Worm (Caenorhabditis elegans) whole organism, L2 larva: ENCODE results near the gene cpsf-3.

Source experiments
- C34F6.9 ChIP-seq: fragments of 150-350 bp; optimal IDR thresholded peaks from 2 replicates; lab custom pipeline; 2014; ENCODE audit warnings: missing biosample characterization, missing genetic modification characterization
- F13H6.1 ChIP-seq: sonication (generic microtip); optimal IDR thresholded peaks from 2 replicates; lab custom pipeline; 2016; ENCODE audit warnings: missing genetic modification characterization, missing compliant biosample characterization
- R02D3.7 ChIP-seq: fragments of 150-350 bp; optimal IDR thresholded peaks from 2 replicates; lab custom pipeline; 2014; ENCODE audit warnings: missing biosample characterization, missing genetic modification characterization
- Y55F3AM.14 ChIP-seq: fragments of 200-800 bp; sonication (Bioruptor generic); optimal IDR thresholded peaks from 2 replicates; lab custom pipeline; 2018; ENCODE audit warnings: mild to moderate bottlenecking, missing genetic modification characterization, missing compliant biosample characterization
- alr-1 ChIP-seq: fragments of 150-350 bp; optimal IDR thresholded peaks from 2 replicates; lab custom pipeline; 2014; ENCODE audit warnings: missing biosample characterization, missing genetic modification characterization
- aly-2 ChIP-seq: fragments of 150-350 bp; optimal IDR thresholded peaks from 2 replicates; lab custom pipeline; 2014; ENCODE audit warnings: missing biosample characterization, missing genetic modification characterization
- ama-1 ChIP-seq: fragments of 150-350 bp; optimal IDR thresholded peaks from 2 replicates; lab custom pipeline; 2018; ENCODE audit warnings: inconsistent platforms
- blmp-1 ChIP-seq: sonication (generic microtip); optimal IDR thresholded peaks from 2 replicates; lab custom pipeline; 2017; ENCODE audit warnings: missing genetic modification characterization, mild to moderate bottlenecking, missing compliant biosample characterization, antibody characterized with exemption, moderate library complexity; ENCODE audit not compliant: insufficient read depth
- ceh-16 ChIP-seq: fragments of 150-350 bp; optimal IDR thresholded peaks from 2 replicates; lab custom pipeline; 2014; ENCODE audit warnings: missing biosample characterization, missing genetic modification characterization
- ceh-82 ChIP-seq: fragments of 150-350 bp; optimal IDR thresholded peaks from 2 replicates; lab custom pipeline; 2014; ENCODE audit warnings: missing biosample characterization, missing genetic modification characterization
- crh-2 ChIP-seq: sonication (generic microtip); optimal IDR thresholded peaks from 2 replicates; lab custom pipeline; 2017; ENCODE audit warnings: missing biosample characterization, missing genetic modification characterization
- egl-27 ChIP-seq: sonication (generic microtip); optimal IDR thresholded peaks from 3 replicates; lab custom pipeline; 2017; ENCODE audit warnings: missing biosample characterization, missing genetic modification reagents, missing genetic modification characterization
- elt-1 ChIP-seq: fragments of 150-350 bp; optimal IDR thresholded peaks from 2 replicates; lab custom pipeline; 2014; ENCODE audit warnings: missing biosample characterization, missing genetic modification characterization
- elt-3 ChIP-seq: sonication (generic microtip); optimal IDR thresholded peaks from 2 replicates; lab custom pipeline; 2017; ENCODE audit warnings: missing biosample characterization, missing genetic modification characterization
- gmeb-1 ChIP-seq: fragments of 150-350 bp; optimal IDR thresholded peaks from 2 replicates; lab custom pipeline; 2014; ENCODE audit warnings: missing biosample characterization, missing genetic modification characterization
- lin-11 ChIP-seq: fragments of 150-350 bp; sonication (generic microtip); optimal IDR thresholded peaks from 2 replicates; lab custom pipeline; 2014; ENCODE audit warnings: missing biosample characterization, missing genetic modification characterization, inconsistent platforms, mixed read lengths
- lin-13 ChIP-seq: fragments of 150-350 bp; optimal IDR thresholded peaks from 2 replicates; lab custom pipeline; 2014; ENCODE audit warnings: missing biosample characterization, missing genetic modification reagents, missing genetic modification characterization
- lin-39 ChIP-seq: fragments of 150-350 bp; optimal IDR thresholded peaks from 2 replicates; lab custom pipeline; 2014; ENCODE audit warnings: missing biosample characterization, missing genetic modification reagents, missing genetic modification characterization
- lsy-2 ChIP-seq, 2 experiments: fragments of 150-350 bp in 1 of 2; sonication (generic microtip) in 1 of 2; optimal IDR thresholded peaks; 2 replicates each; lab custom pipeline; 2014 to 2017; ENCODE audit warnings: missing biosample characterization in 2 of 2, missing genetic modification characterization in 2 of 2
- mab-5 ChIP-seq: fragments of 150-350 bp; optimal IDR thresholded peaks from 2 replicates; lab custom pipeline; 2014; ENCODE audit warnings: missing biosample characterization, missing genetic modification characterization
- mbf-1 ChIP-seq: sonication (generic microtip); optimal IDR thresholded peaks from 2 replicates; lab custom pipeline; 2017; ENCODE audit warnings: missing biosample characterization, missing genetic modification characterization
- mdl-1 ChIP-seq, 2 experiments: fragments of 150-350 bp in 1 of 2; sonication (generic microtip) in 1 of 2; optimal IDR thresholded peaks; 2 replicates each; lab custom pipeline; 2017; ENCODE audit warnings: missing biosample characterization in 2 of 2, missing genetic modification characterization in 2 of 2
- nhr-10 ChIP-seq: sonication (generic microtip); optimal IDR thresholded peaks from 2 replicates; lab custom pipeline; 2017; ENCODE audit warnings: missing biosample characterization, missing genetic modification characterization
- nhr-11 ChIP-seq: fragments of 150-350 bp; optimal IDR thresholded peaks from 2 replicates; lab custom pipeline; 2014; ENCODE audit warnings: missing biosample characterization, missing genetic modification characterization
- nhr-12 ChIP-seq: fragments of 150-350 bp; optimal IDR thresholded peaks from 2 replicates; lab custom pipeline; 2014; ENCODE audit warnings: missing biosample characterization, missing genetic modification characterization
- nhr-129 ChIP-seq: fragments of 150-350 bp; optimal IDR thresholded peaks from 2 replicates; lab custom pipeline; 2014; ENCODE audit warnings: missing biosample characterization, missing genetic modification characterization
- nhr-21 ChIP-seq: fragments of 150-350 bp; optimal IDR thresholded peaks from 2 replicates; lab custom pipeline; 2014; ENCODE audit warnings: missing biosample characterization, missing genetic modification characterization
- nhr-23 ChIP-seq: fragments of 150-350 bp; optimal IDR thresholded peaks from 2 replicates; lab custom pipeline; 2014; ENCODE audit warnings: missing biosample characterization, missing genetic modification reagents, missing genetic modification characterization
- nhr-237 ChIP-seq: fragments of 150-350 bp; optimal IDR thresholded peaks from 2 replicates; lab custom pipeline; 2014; ENCODE audit warnings: missing biosample characterization, missing genetic modification characterization
- nhr-25 ChIP-seq: fragments of 150-350 bp; sonication (generic microtip); optimal IDR thresholded peaks from 3 replicates; lab custom pipeline; 2014; ENCODE audit warnings: missing biosample characterization, missing genetic modification characterization
- nhr-6 ChIP-seq: fragments of 150-350 bp; optimal IDR thresholded peaks from 2 replicates; lab custom pipeline; 2014; ENCODE audit warnings: missing biosample characterization, missing genetic modification characterization
- nhr-77 ChIP-seq: fragments of 150-350 bp; optimal IDR thresholded peaks from 2 replicates; lab custom pipeline; 2014; ENCODE audit warnings: missing biosample characterization, missing genetic modification characterization
- sma-3 ChIP-seq: sonication (generic microtip); optimal IDR thresholded peaks from 2 replicates; lab custom pipeline; 2016; ENCODE audit warnings: missing genetic modification reagents, missing genetic modification characterization, missing compliant biosample characterization
- snpc-4 ChIP-seq: fragments of 150-350 bp; optimal IDR thresholded peaks from 2 replicates; lab custom pipeline; 2014; ENCODE audit warnings: missing biosample characterization, missing genetic modification characterization
- unc-39 ChIP-seq: fragments of 150-350 bp; optimal IDR thresholded peaks from 2 replicates; lab custom pipeline; 2014; ENCODE audit warnings: missing biosample characterization, missing genetic modification characterization
- unc-55 ChIP-seq: fragments of 150-350 bp; sonication (generic microtip); optimal IDR thresholded peaks from 3 replicates; lab custom pipeline; 2014; ENCODE audit warnings: missing biosample characterization, missing genetic modification reagents, missing genetic modification characterization
- unc-62 ChIP-seq: fragments of 150-350 bp; optimal IDR thresholded peaks from 2 replicates; lab custom pipeline; 2014; ENCODE audit warnings: missing biosample characterization, missing genetic modification reagents, missing genetic modification characterization
- zag-1 ChIP-seq: fragments of 150-350 bp; optimal IDR thresholded peaks from 2 replicates; lab custom pipeline; 2014; ENCODE audit warnings: missing biosample characterization, missing genetic modification characterization
- ztf-1 ChIP-seq: fragments of 200-800 bp; sonication (Bioruptor generic); conservative IDR thresholded peaks from 2 replicates; pipeline ENCODE4 v1.3.6; 2022; ENCODE audit warnings: missing genetic modification characterization, missing compliant biosample characterization
- ztf-11 ChIP-seq: sonication (generic microtip); optimal IDR thresholded peaks from 2 replicates; lab custom pipeline; 2017; ENCODE audit warnings: missing biosample characterization, missing genetic modification characterization
- ztf-4 ChIP-seq: fragments of 150-350 bp; optimal IDR thresholded peaks from 2 replicates; lab custom pipeline; 2014; ENCODE audit warnings: missing biosample characterization, missing genetic modification characterization

cpsf-3 gene

DNA sequence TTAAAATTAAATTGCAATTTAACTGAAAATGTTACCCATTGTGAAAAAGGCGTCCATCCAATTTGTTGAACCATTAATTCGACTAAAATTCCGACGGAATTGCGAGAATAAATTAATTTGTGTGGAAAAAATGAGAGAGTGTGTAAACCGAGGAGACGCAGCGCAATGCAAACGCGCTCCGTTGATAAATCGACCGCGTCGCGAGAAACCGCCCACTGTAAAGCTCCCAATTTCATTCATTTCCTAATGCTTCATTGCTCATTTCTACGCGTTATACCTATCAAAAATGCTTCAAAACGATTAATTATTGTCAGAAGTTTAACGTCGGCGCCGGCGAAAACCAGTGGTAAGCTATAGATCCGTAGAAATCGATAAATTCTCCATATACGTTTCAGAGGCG is 15.1 kb upstream of the cpsf-3 start, which contains the start of the genes Y67H2A.2 and micu-1 (continued):
- TF ChIP-seq F13H6.1 (tag; lab: Kevin White, UChicago) (peak; percentile 39), elt-3 (tag; lab: Kevin White, UChicago) (no peak), nhr-25 (tag; lab: Kevin White, UChicago) (peak; percentile 60), Y55F3AM.14 (GFP tag; lab: Kevin White, UChicago) (no peak), zag-1 (tag; lab: Kevin White, UChicago) (no peak), ceh-82 (tag; lab: Kevin White, UChicago) (no peak), nhr-129 (tag; lab: Kevin White, UChicago) (peak; percentile 86), ztf-4 (tag; lab: Kevin White, UChicago) (peak; percentile 42), egl-27 (tag; lab: Kevin White, UChicago) (peak; percentile 17), ama-1 (peak; percentile 56), unc-39 (tag; lab: Kevin White, UChicago) (no peak), nhr-11 (tag; lab: Kevin White, UChicago) (no peak), unc-62 (GFP tag; lab: Kevin White, UChicago) (no peak), elt-1 (no peak), C34F6.9 (tag; lab: Kevin White, UChicago) (peak; percentile 81), nhr-6 (no peak), lin-39 (tag; lab: Kevin White, UChicago) (no peak), gmeb-1 (tag; lab: Kevin White, UChicago) (peak; percentile 67), nhr-77 (tag; lab: Kevin White, UChicago) (no peak), blmp-1 (tag; lab: Kevin White, UChicago) (no peak), crh-2 (tag; lab: Kevin White, UChicago) (peak; percentile 81), nhr-12 (tag; lab: Kevin White, UChicago) (no peak), snpc-4 (peak; percentile 33), alr-1 (no peak), mab-5 (tag; lab: Kevin White, UChicago) (peak; percentile 27), lsy-2 (tag; optimal IDR thresholded peaks at IDR 0.05; lab: Kevin White, UChicago) (peak; percentile 82 to 87)
- TF ChIP-seq, all 48 proteins: peak for 19

DNA sequence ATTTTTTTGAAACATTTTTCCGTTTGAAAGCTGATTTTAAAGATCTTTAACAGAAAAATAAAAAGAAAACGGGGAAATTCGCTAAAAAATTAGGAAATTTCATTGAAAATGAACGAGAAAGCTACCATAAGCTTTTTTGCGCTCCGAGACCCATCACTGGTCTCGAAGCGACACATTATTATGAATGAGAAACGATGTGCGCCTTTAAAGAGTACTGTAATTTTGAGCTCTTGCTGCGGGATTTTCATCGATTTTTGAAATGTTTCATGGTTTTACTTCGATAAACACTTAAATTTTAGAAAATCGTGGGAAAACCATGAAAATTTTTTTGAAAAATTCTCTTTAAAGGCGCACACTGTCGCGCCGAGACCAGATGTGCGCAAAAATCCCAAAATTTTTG is 7.6 kb upstream of the cpsf-3 start:
- no peak for TF ChIP-seq egl-27 (tag; lab: Kevin White, UChicago)
- no peak for TF ChIP-seq lin-11
- no peak for TF ChIP-seq lin-13
- no peak for TF ChIP-seq unc-55 (GFP tag; lab: Kevin White, UChicago)
- TF ChIP-seq ceh-16 (tag; lab: Kevin White, UChicago), result no peak
- no peak for TF ChIP-seq nhr-237 (tag; lab: Kevin White, UChicago)
- no peak for TF ChIP-seq alr-1
- TF ChIP-seq F13H6.1 (tag; lab: Kevin White, UChicago), result no peak
- no peak for TF ChIP-seq elt-1
- no peak for TF ChIP-seq R02D3.7
- TF ChIP-seq lsy-2 (tag; optimal IDR thresholded peaks at IDR 0.05; lab: Kevin White, UChicago), result no peak
- no peak for TF ChIP-seq nhr-25 (tag; lab: Kevin White, UChicago)
- TF ChIP-seq lin-39 (tag; lab: Kevin White, UChicago), result no peak
- TF ChIP-seq sma-3, result no peak
- no peak for TF ChIP-seq nhr-23
- no peak for TF ChIP-seq mbf-1 (tag; lab: Kevin White, UChicago)
- no peak for TF ChIP-seq aly-2 (tag; lab: Kevin White, UChicago)
- no peak for TF ChIP-seq Y55F3AM.14 (GFP tag; lab: Kevin White, UChicago)
- TF ChIP-seq ztf-1 (GFP tag; lab: Robert Waterston, UW), result no peak

DNA sequence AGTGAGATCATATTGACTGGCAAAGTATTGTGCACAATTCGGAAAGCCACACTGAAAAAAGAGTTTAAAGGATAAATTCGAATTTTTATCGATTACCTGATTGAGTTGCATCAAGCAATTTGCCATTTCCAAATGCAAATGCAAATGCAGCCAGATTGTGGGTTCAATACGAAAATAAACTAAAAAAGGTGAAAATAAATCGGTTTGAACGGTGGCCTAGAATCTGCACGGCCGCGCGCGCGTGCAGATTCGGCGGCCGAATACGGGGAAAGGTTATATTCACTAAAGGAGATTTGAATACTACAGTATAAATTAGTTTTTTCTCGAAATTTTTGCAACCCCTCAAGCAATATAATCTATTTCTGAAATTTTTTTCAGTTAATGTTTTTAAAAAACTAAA is 6.6 kb upstream of the cpsf-3 start, which contains the start of gene Y67H2A.10:
Gene Y67H2A.10, minus strand, starts transcription at position 184 of the 400 bp plus-strand sequence.
- no peak for TF ChIP-seq egl-27 (tag; lab: Kevin White, UChicago)
- peak; percentile 18 for TF ChIP-seq unc-55 (GFP tag; lab: Kevin White, UChicago)
- no peak for TF ChIP-seq nhr-10 (tag; lab: Kevin White, UChicago)
- no peak for TF ChIP-seq nhr-21
- peak; percentile 49 for TF ChIP-seq C34F6.9 (tag; lab: Kevin White, UChicago)
- no peak for TF ChIP-seq nhr-11 (tag; lab: Kevin White, UChicago)
- TF ChIP-seq nhr-237 (tag; lab: Kevin White, UChicago), result no peak
- TF ChIP-seq mbf-1 (tag; lab: Kevin White, UChicago), result no peak
- no peak for TF ChIP-seq ztf-11 (tag; lab: Kevin White, UChicago)
- no peak for TF ChIP-seq ztf-1 (GFP tag; lab: Robert Waterston, UW)
- TF ChIP-seq nhr-129 (tag; lab: Kevin White, UChicago), result peak; percentile 13
- no peak for TF ChIP-seq mdl-1 (tag; optimal IDR thresholded peaks at IDR 0.05; lab: Kevin White, UChicago)
